Fruit fly (Drosophila melanogaster): ENCODE results near the gene Arglu1.

- TF ChIP-seq Sox14 (GFP tag; optimal IDR thresholded peaks at IDR 0.05), result no peak
- TF ChIP-seq CG11294 (GFP tag; IDR thresholded peaks at IDR 0.05), result no peak
- no peak for TF ChIP-seq ss (GFP tag; optimal IDR thresholded peaks at IDR 0.05)
- no peak for TF ChIP-seq CG4318 (GFP tag; optimal IDR thresholded peaks at IDR 0.05)
- TF ChIP-seq Gug (GFP tag; IDR thresholded peaks at IDR 0.05), result no peak
Observed at dm6 chr2L:9972624-9973023, 34.7 kb upstream of the Arglu1 start.
